Worm (Caenorhabditis elegans) whole organism, L4 larva: ENCODE data around the gene clec-60.

Source experiments
- aha-1 ChIP-seq: fragments of 150-350 bp; peaks from one replicate; lab custom pipeline; 2014; ENCODE audit warnings: missing biosample characterization, missing genetic modification characterization
- lsy-2 ChIP-seq, 2 experiments: fragments of 150-350 bp in 1 of 2; sonication (generic microtip) in 1 of 2; optimal IDR thresholded peaks; 2 replicates each; lab custom pipeline; 2014 to 2017; ENCODE audit warnings: missing biosample characterization in 2 of 2, missing genetic modification characterization in 2 of 2
- tra-1 ChIP-seq: fragments of 200-800 bp; sonication (Bioruptor generic); IDR thresholded peaks from 2 replicates; pipeline ENCODE4 v1.3.6; 2022; ENCODE audit warnings: missing genetic modification reagents, missing genetic modification characterization, missing compliant biosample characterization
- zag-1 ChIP-seq: fragments of 150-350 bp; optimal IDR thresholded peaks from 2 replicates; lab custom pipeline; 2014; ENCODE audit warnings: missing biosample characterization, missing genetic modification characterization

DNA sequence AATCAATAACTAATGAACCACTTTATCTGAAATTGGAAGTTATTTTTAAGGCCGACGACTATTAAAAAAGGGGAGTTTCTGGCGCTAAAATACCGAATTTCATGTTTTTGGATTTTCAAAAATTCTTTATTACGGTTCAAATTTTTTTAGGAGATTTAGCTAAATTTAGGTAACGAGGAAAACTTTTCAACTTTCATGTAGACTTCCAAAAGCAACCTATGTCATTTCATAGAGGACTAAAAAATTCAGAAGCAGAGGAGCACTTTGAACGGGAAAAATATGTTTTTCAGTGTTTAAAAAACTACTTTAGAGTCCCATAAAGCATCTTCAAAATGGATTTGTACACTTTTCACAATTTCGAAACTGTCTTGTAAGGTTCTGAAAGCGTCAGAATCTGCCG is 31.7 kb upstream of the clec-60 start:
- TF ChIP-seq zag-1 = no peak
- no peak for TF ChIP-seq aha-1
- TF ChIP-seq lsy-2 (tag; optimal IDR thresholded peaks at IDR 0.05; lab: Kevin White, UChicago) = no peak
- TF ChIP-seq tra-1 = no peak
